Worm (Caenorhabditis elegans): ENCODE measurements around the gene T05C7.9.

DNA sequence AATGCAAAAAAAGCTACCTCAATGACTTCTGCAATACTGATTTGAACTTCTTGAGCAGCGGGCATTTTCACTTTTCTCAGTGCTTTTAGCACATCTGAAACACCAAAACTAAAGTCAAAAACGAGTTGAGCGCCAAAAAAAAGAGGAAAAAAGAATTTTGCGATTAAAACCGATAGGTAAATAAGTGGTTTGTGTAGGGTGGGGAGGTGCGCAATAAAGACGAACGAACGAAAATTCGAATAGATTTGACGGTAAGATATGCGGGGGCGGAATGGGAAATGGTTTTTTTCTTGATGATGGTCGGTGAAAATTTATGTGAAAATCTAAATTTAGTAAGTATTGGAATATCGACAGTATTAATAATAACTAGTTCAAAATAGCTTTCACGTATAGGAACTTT, 30.3 kb upstream of the T05C7.9 start, which contains the start of gene frm-5.1:
- no peak for TF ChIP-seq nhr-11 (tag; optimal IDR thresholded peaks at IDR 0.05)
- TF ChIP-seq T23F11.4 (GFP tag; optimal IDR thresholded peaks at IDR 0.05) = no peak
- no peak for TF ChIP-seq che-1 (tag; optimal IDR thresholded peaks at IDR 0.05)
- TF ChIP-seq sdc-2 (tag; optimal IDR thresholded peaks at IDR 0.05) = no peak
